Worm (Caenorhabditis elegans): ENCODE results near the gene F09G8.7.

Gene F09G8.7

DNA sequence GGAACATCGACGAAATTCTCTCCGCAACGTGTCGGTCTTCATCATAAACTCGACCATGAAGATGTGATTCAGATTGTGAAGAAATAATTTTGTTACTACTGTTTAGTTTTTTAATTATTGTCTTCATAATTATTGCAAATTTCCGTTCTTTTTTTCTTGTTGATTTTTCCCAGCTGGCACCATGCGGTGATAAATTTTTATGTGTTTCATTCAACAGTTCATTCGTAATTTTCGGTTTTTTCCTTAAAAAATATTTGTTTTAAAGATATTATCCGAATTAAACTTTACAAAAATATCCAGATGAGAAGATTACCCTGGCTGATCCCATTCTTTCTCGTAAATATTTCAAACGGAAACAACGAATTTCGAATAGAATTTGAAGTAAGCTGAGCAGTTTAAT, 21.1 kb downstream of the F09G8.7 start, which contains the start of gene C02F5.13:
Gene C02F5.13, plus strand, starts transcription at position 301 of the 400 bp plus-strand sequence.
- TF ChIP-seq unc-62 (GFP tag; optimal IDR thresholded peaks at IDR 0.05) = no peak

DNA sequence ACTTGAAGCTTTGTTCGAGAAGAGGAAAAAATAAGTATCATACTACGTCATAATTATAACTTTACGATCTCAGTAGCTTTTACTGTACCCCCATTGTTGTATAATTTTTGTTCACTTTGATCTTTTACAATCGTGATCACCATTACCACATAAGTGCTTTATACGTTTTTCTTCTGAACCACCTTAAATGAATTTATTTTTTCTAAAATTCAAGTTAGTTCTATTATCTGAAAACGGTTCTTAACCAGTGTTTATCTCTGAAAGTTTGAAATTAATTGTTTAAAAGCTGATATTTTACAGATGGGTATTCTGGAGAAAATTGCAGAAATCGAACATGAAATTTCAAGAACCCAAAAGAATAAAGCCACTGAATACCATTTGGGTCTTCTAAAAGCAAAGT, 22.6 kb downstream of the F09G8.7 start, which contains the start of gene C02F5.3:
Gene C02F5.3, plus strand, starts transcription at position 301 of the 400 bp plus-strand sequence.
- TF ChIP-seq unc-62 (GFP tag; optimal IDR thresholded peaks at IDR 0.05) = no peak

- no peak for TF ChIP-seq unc-62 (GFP tag; optimal IDR thresholded peaks at IDR 0.05)
Observed at ce11 chrIII:8244052-8244451, 24.1 kb downstream of the F09G8.7 start, which contains the start of the genes pbs-6 and cids-1. Gene pbs-6 (minus strand): TSS chrIII:8244092. Gene cids-1 (plus strand): TSS chrIII:8244445.

DNA sequence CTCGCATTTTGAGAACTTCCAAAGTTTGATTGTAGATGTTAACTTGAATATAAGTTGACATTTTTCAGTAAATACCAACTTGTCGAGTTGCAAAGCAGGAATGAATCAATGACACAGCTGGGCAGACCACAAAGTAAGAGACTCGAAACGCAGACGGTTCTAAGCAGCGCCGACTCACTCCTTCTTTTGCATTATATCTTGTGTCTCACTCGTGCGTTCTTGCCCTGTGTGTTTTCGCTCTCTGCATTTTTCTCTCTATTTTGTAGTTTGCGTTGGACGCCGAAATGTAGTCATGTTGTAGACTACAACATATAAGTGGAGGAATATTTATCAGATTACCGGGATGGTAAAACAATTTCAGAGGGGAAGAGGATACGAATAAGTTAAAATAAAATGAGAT, 25.3 kb downstream of the F09G8.7 start, which contains the start of gene C02F5.12:
Gene C02F5.12, minus strand, starts transcription at position 221 of the 400 bp plus-strand sequence.
- TF ChIP-seq unc-62 (GFP tag; optimal IDR thresholded peaks at IDR 0.05) = no peak

ce11 chrIII:8240948-8241347, 27.2 kb downstream of the F09G8.7 start:
- no peak for TF ChIP-seq unc-62 (GFP tag; optimal IDR thresholded peaks at IDR 0.05)

DNA sequence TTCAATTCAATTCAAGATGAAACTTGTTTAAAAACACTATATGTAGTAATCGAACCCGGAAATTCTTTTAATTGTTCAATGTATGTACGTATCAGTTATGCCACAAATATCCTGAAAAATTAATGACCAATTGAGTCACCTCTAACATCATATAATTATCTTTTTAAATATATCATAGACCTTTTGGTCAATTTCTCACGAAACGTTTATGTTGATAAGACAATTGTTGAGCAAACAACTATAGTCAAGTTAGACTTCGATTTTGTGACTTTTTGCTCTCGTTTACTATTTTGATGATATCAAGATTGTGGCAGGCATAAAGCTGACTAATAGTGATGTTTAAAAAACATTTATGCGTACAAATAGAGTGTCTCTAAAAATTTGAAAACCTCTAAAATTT, 27.9 kb downstream of the F09G8.7 start:
- no peak for TF ChIP-seq unc-62 (GFP tag; optimal IDR thresholded peaks at IDR 0.05)

ce11 chrIII:8239325-8239724, 28.8 kb downstream of the F09G8.7 start, which contains the start of gene tsp-1:
Gene tsp-1 (minus strand): TSS chrIII:8239423.
- TF ChIP-seq unc-62 (GFP tag; optimal IDR thresholded peaks at IDR 0.05) = no peak

DNA sequence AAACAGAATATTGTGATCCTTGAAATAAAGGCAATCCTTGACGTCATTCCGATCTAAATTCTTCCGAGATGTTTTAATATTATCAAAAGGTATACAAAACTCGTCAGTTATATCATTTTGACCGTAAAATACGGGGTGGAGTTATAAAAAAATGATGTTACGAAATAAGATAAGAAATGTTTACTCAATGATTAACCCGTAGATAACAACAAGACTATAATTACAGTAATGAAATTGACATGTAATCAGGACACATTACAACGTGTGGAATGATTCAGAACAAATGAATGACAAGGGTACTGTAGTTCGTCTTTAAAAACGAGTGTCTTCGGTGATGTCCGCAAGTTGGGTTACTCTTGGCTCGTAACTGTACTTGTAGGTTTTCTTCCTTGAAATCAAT, 30.3 kb downstream of the F09G8.7 start, which contains the start of gene tsp-2:
Gene tsp-2, minus strand, starts transcription at position 109 of the 400 bp plus-strand sequence.
- TF ChIP-seq unc-62 (GFP tag; optimal IDR thresholded peaks at IDR 0.05) = no peak

ce11 chrIII:8235880-8236279, 32.3 kb downstream of the F09G8.7 start, which contains the start of gene C02F5.5:
Gene C02F5.5 (plus strand): TSS chrIII:8236180.
- no peak for TF ChIP-seq unc-62 (GFP tag; optimal IDR thresholded peaks at IDR 0.05)

- no peak for TF ChIP-seq unc-62 (GFP tag; optimal IDR thresholded peaks at IDR 0.05)
Observed at ce11 chrIII:8235358-8235757, 32.8 kb downstream of the F09G8.7 start, which contains the start of gene C02F5.14. Gene C02F5.14 (minus strand): TSS chrIII:8235514.

DNA sequence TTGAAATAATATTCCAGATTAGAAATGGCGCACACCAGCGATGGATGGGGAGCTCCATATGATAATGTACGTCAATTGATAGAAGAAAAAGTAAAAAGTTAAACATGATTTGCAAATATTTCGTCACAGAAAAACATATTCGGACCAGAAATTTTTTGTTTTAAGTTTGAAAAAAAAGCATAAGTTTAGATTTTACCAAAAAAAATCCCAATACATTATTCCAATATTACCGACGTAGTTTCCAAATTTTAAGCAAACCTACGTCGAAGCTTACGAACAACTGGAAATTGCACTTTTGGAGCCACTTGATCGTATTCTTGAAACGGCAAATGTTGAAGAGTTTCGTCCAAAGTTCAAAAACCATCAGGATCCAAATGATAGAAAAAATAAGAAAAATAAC, 35.5 kb downstream of the F09G8.7 start, which contains the start of gene henn-1:
Gene henn-1, plus strand, starts transcription at position 18 of the 400 bp plus-strand sequence.
- TF ChIP-seq unc-62 (GFP tag; optimal IDR thresholded peaks at IDR 0.05) = no peak

DNA sequence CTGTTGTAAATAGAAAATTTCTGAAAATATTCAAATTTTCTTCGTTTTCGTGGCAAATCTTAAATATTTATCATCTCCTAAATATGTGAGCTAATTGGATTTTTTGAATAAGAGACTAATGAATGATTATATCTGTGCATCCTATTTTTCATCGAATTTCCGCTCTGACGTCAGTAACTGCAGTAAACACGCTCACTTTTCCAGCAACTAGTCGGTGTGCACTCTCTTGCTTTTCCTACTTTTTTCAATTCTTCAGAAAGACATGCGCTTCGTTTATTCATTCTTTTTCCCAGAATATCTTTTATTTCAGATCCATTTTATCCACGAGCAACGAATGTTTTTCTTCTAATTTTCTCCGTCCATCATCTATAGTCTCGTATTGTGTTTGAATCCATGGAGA, 38.7 kb downstream of the F09G8.7 start:
- no peak for TF ChIP-seq unc-62 (GFP tag; optimal IDR thresholded peaks at IDR 0.05)

- no peak for TF ChIP-seq unc-62 (GFP tag; optimal IDR thresholded peaks at IDR 0.05)
Observed at ce11 chrIII:8228916-8229315, 39.2 kb downstream of the F09G8.7 start.

ce11 chrIII:8227511-8227910, 40.6 kb downstream of the F09G8.7 start, which contains the start of gene fbxl-1:
Gene fbxl-1 (plus strand): TSS chrIII:8227830.
- no peak for TF ChIP-seq unc-62 (GFP tag; optimal IDR thresholded peaks at IDR 0.05)

- no peak for TF ChIP-seq unc-62 (GFP tag; optimal IDR thresholded peaks at IDR 0.05)
Observed at ce11 chrIII:8226178-8226577, 42.0 kb downstream of the F09G8.7 start, which contains the start of gene rfs-1. Gene rfs-1 (plus strand): TSS chrIII:8226478.

DNA sequence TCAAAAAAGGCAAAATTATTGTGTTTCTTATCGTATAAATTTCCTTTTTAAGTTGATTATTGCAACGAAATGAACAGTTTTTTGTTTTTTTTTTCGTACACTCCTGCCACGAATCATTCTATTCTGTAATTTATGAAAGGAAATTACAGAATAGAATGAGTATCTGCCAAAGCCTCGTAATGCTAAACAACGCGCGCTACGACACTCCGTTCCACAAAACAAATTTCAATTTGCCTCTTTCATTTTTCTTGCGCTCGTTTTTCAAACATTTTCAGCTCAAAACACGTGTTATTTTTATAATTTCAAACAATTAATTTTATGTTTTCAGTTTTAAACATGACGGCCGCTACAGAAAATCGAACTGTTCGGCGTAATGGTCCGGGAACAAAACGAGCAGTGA, 43.4 kb downstream of the F09G8.7 start, which contains the start of gene mob-4:
Gene mob-4, plus strand, starts transcription at position 329 of the 400 bp plus-strand sequence.
- TF ChIP-seq unc-62 (GFP tag; optimal IDR thresholded peaks at IDR 0.05) = no peak

- TF ChIP-seq unc-62 (GFP tag; optimal IDR thresholded peaks at IDR 0.05) = no peak
Observed at ce11 chrIII:8220081-8220480, 48.1 kb downstream of the F09G8.7 start.
